Worm (Caenorhabditis elegans) whole organism, L4 larva: ENCODE measurements around the gene ZK1240.9.

Experiments used
- F10B5.3 ChIP-seq: sonication (generic microtip); optimal IDR thresholded peaks from 2 replicates; lab custom pipeline; 2016; ENCODE audit warnings: mild to moderate bottlenecking, missing genetic modification characterization, missing compliant biosample characterization
- F26F4.8 ChIP-seq: fragments of 200-800 bp; sonication (Bioruptor generic); conservative IDR thresholded peaks from 2 replicates; pipeline ENCODE4 v1.3.6; 2022; ENCODE audit warnings: missing genetic modification characterization, missing compliant biosample characterization
- F37D6.2 ChIP-seq: sonication (generic microtip); optimal IDR thresholded peaks from 2 replicates; lab custom pipeline; 2016; ENCODE audit warnings: mild to moderate bottlenecking, missing genetic modification characterization, missing compliant biosample characterization
- F44E2.7 ChIP-seq: fragments of 200-800 bp; sonication (Bioruptor generic); IDR thresholded peaks from 2 replicates; pipeline ENCODE4 v2.1.2; 2022; ENCODE audit warnings: missing genetic modification characterization, missing compliant biosample characterization
- T20F7.1 ChIP-seq: fragments of 200-800 bp; sonication (Bioruptor generic); optimal IDR thresholded peaks from 2 replicates; lab custom pipeline; 2018; ENCODE audit warnings: mild to moderate bottlenecking, missing genetic modification characterization, missing compliant biosample characterization
- Y105C5A.15 ChIP-seq: fragments of 200-800 bp; sonication (Bioruptor generic); IDR thresholded peaks from 2 replicates; pipeline ENCODE4 v1.3.6; 2022; ENCODE audit warnings: missing genetic modification characterization, missing compliant biosample characterization
- arid-1 ChIP-seq: fragments of 200-800 bp; sonication (Bioruptor generic); conservative IDR thresholded peaks from 2 replicates; pipeline ENCODE4 v1.3.6; 2022; ENCODE audit warnings: missing genetic modification reagents, missing genetic modification characterization, missing compliant biosample characterization
- ceh-20 ChIP-seq: fragments of 200-800 bp; sonication (Bioruptor generic); IDR thresholded peaks from 2 replicates; pipeline ENCODE4 v1.3.6; 2022; ENCODE audit warnings: missing genetic modification reagents, missing genetic modification characterization, missing compliant biosample characterization
- ceh-44 ChIP-seq: fragments of 200-800 bp; sonication (Bioruptor generic); IDR thresholded peaks from 2 replicates; pipeline ENCODE4 v1.3.6; 2022; ENCODE audit warnings: missing genetic modification reagents, missing genetic modification characterization, missing compliant biosample characterization
- cey-2 ChIP-seq: sonication (generic microtip); optimal IDR thresholded peaks from 3 replicates; lab custom pipeline; 2017; ENCODE audit warnings: missing genetic modification characterization, mild to moderate bottlenecking, missing compliant biosample characterization, antibody characterized with exemption, borderline replicate concordance; ENCODE audit not compliant: insufficient read depth
- daf-12 ChIP-seq: fragments of 150-350 bp; optimal IDR thresholded peaks from 2 replicates; lab custom pipeline; 2014; ENCODE audit warnings: missing biosample characterization, missing genetic modification reagents, missing genetic modification characterization
- daf-19 ChIP-seq: fragments of 200-800 bp; sonication (Bioruptor generic); conservative IDR thresholded peaks from 2 replicates; pipeline ENCODE4 v1.3.6; 2022; ENCODE audit warnings: missing genetic modification characterization, missing compliant biosample characterization
- gei-8 ChIP-seq: fragments of 200-800 bp; sonication (Bioruptor generic); optimal IDR thresholded peaks from 2 replicates; lab custom pipeline; 2018; ENCODE audit warnings: mild to moderate bottlenecking, missing genetic modification characterization, missing compliant biosample characterization
- hlh-11 ChIP-seq: fragments of 200-800 bp; sonication (Bioruptor generic); optimal IDR thresholded peaks from 2 replicates; lab custom pipeline; 2018; ENCODE audit warnings: mild to moderate bottlenecking, missing genetic modification characterization, missing compliant biosample characterization
- hlh-30 ChIP-seq: sonication (generic microtip); optimal IDR thresholded peaks from 2 replicates; lab custom pipeline; 2017; ENCODE audit warnings: antibody characterized with exemption, mild to moderate bottlenecking, missing genetic modification characterization, missing compliant biosample characterization; ENCODE audit not compliant: insufficient read depth
- hmg-1.1 ChIP-seq: fragments of 200-800 bp; sonication (Bioruptor generic); IDR thresholded peaks from 2 replicates; pipeline ENCODE4 v1.3.6; 2022; ENCODE audit warnings: missing genetic modification reagents, missing genetic modification characterization, missing compliant biosample characterization
- jun-1 ChIP-seq: fragments of 150-350 bp; optimal IDR thresholded peaks from 2 replicates; lab custom pipeline; 2014; ENCODE audit warnings: missing biosample characterization, missing genetic modification reagents, missing genetic modification characterization
- madf-5 ChIP-seq, 2 experiments: fragments of 200-800 bp; sonication (Bioruptor generic); IDR thresholded peaks; 2 replicates each; pipeline ENCODE4 v1.3.6; 2022; ENCODE audit warnings: missing compliant biosample characterization in 2 of 2, missing genetic modification characterization in 2 of 2
- mdt-29 ChIP-seq: fragments of 200-800 bp; sonication (Bioruptor generic); IDR thresholded peaks from 2 replicates; pipeline ENCODE4 v1.3.6; 2022; ENCODE audit warnings: missing genetic modification reagents, missing genetic modification characterization, missing compliant biosample characterization
- mep-1 ChIP-seq: fragments of 150-350 bp; sonication (generic microtip); optimal IDR thresholded peaks from 3 replicates; lab custom pipeline; 2014; ENCODE audit warnings: missing biosample characterization, missing genetic modification characterization
- nhr-11 ChIP-seq: fragments of 150-350 bp; optimal IDR thresholded peaks from 2 replicates; lab custom pipeline; 2014; ENCODE audit warnings: missing biosample characterization, missing genetic modification characterization
- nhr-42 ChIP-seq: fragments of 200-800 bp; sonication (Bioruptor generic); IDR thresholded peaks from 2 replicates; pipeline ENCODE4 v1.3.6; 2022; ENCODE audit warnings: missing genetic modification characterization, missing compliant biosample characterization
- nhr-48 ChIP-seq: sonication (generic microtip); optimal IDR thresholded peaks from 2 replicates; lab custom pipeline; 2016; ENCODE audit warnings: mild to moderate bottlenecking, missing genetic modification characterization, missing compliant biosample characterization
- nhr-77 ChIP-seq: fragments of 150-350 bp; optimal IDR thresholded peaks from 2 replicates; lab custom pipeline; 2014; ENCODE audit warnings: missing biosample characterization, missing genetic modification characterization
- pha-4 ChIP-seq, 2 experiments: fragments of 150-350 bp in 1 of 2; fragments of 200-800 bp in 1 of 2; sonication (Bioruptor generic) in 1 of 2; IDR thresholded peaks in 1 of 2; optimal IDR thresholded peaks in 1 of 2; 2 replicates each; pipeline versions ENCODE4 v1.3.6 to Lab custom; 2014 to 2022; ENCODE audit warnings: missing genetic modification characterization in 2 of 2, missing genetic modification reagents in 2 of 2, missing biosample characterization in 1 of 2, missing compliant biosample characterization in 1 of 2
- pqm-1 ChIP-seq: sonication (generic microtip); optimal IDR thresholded peaks from 2 replicates; lab custom pipeline; 2017; ENCODE audit warnings: missing biosample characterization, missing genetic modification characterization
- sdz-12 ChIP-seq: fragments of 200-800 bp; sonication (Bioruptor generic); optimal IDR thresholded peaks from 2 replicates; lab custom pipeline; 2018; ENCODE audit warnings: mild to moderate bottlenecking, missing genetic modification characterization, missing compliant biosample characterization
- unc-130 ChIP-seq: sonication (generic microtip); optimal IDR thresholded peaks from 2 replicates; lab custom pipeline; 2016; ENCODE audit warnings: missing genetic modification reagents, missing genetic modification characterization, missing compliant biosample characterization
- unc-39 ChIP-seq: sonication (generic microtip); optimal IDR thresholded peaks from 2 replicates; lab custom pipeline; 2017; ENCODE audit warnings: missing biosample characterization, missing genetic modification characterization
- unc-62 ChIP-seq, 3 experiments: fragments of 150-350 bp in 1 of 3; sonication (generic microtip); optimal IDR thresholded peaks in 2 of 3; peaks in 1 of 3; 1 replicate in 1 of 3; 2 replicates in 2 of 3; lab custom pipeline; 2014 to 2017; ENCODE audit warnings: missing biosample characterization in 3 of 3, missing genetic modification characterization in 3 of 3, missing genetic modification reagents in 3 of 3, missing genotype in 1 of 3
- zag-1 ChIP-seq: fragments of 150-350 bp; optimal IDR thresholded peaks from 2 replicates; lab custom pipeline; 2014; ENCODE audit warnings: missing biosample characterization, missing genetic modification characterization
- zfp-2 ChIP-seq: sonication (generic microtip); optimal IDR thresholded peaks from 2 replicates; lab custom pipeline; 2016; ENCODE audit warnings: mild to moderate bottlenecking, missing genetic modification characterization, missing compliant biosample characterization
- zip-11 ChIP-seq: fragments of 200-800 bp; sonication (Bioruptor generic); IDR thresholded peaks from 2 replicates; pipeline ENCODE4 v1.3.6; 2022; ENCODE audit warnings: missing genetic modification characterization, missing compliant biosample characterization

Gene ZK1240.9

ce11 chrII:2356795-2357194 lies 38.8 kb downstream of the ZK1240.9 start, which contains the start of gene F43C11.1:
Gene F43C11.1 (plus strand): TSS chrII:2357095.
- TF ChIP-seq F44E2.7 (GFP tag; lab: Robert Waterston, UW) (no peak), ceh-20 (GFP tag; lab: Robert Waterston, UW) (no peak), hlh-11 (no peak), zip-11 (GFP tag; lab: Robert Waterston, UW) (no peak), hmg-1.1 (GFP tag; lab: Robert Waterston, UW) (no peak), zag-1 (no peak), nhr-42 (GFP tag; lab: Robert Waterston, UW) (no peak), hlh-30 (tag; lab: Kevin White, UChicago) (no peak), cey-2 (tag; lab: Kevin White, UChicago) (no peak), arid-1 (GFP tag; lab: Robert Waterston, UW) (no peak), T20F7.1 (GFP tag; lab: Kevin White, UChicago) (no peak), gei-8 (GFP tag; lab: Kevin White, UChicago) (no peak), pqm-1 (tag; lab: Kevin White, UChicago) (no peak), ceh-44 (GFP tag; lab: Robert Waterston, UW) (no peak), mdt-29 (GFP tag; lab: Robert Waterston, UW) (no peak), F26F4.8 (GFP tag; lab: Robert Waterston, UW) (no peak), nhr-77 (tag; lab: Kevin White, UChicago) (no peak), nhr-11 (tag; lab: Kevin White, UChicago) (no peak), madf-5 (GFP tag; IDR thresholded peaks at IDR 0.05; lab: Robert Waterston, UW) (no peak)
- TF ChIP-seq, all 104 proteins: peak for 0

- TF ChIP-seq F10B5.3 (tag; lab: Kevin White, UChicago) (no peak), sdz-12 (GFP tag; lab: Kevin White, UChicago) (no peak), nhr-48 (tag; lab: Kevin White, UChicago) (no peak), unc-62 (GFP tag; optimal IDR thresholded peaks at IDR 0.05 in 1 of 2; lab: Kevin White, UChicago) (no peak), unc-62 (tag; optimal IDR thresholded peaks at IDR 0.05; lab: Kevin White, UChicago) (no peak), F37D6.2 (no peak), Y105C5A.15 (GFP tag; lab: Robert Waterston, UW) (no peak), unc-130 (GFP tag; lab: Kevin White, UChicago) (no peak), zfp-2 (tag; lab: Kevin White, UChicago) (no peak), daf-12 (tag; lab: Kevin White, UChicago) (no peak), unc-39 (tag; lab: Kevin White, UChicago) (no peak), mep-1 (tag; lab: Kevin White, UChicago) (no peak), pha-4 (GFP tag; IDR thresholded peaks at IDR 0.05; lab: Robert Waterston, UW) (no peak), pha-4 (tag; optimal IDR thresholded peaks at IDR 0.05; lab: Kevin White, UChicago) (no peak), daf-19 (GFP tag; lab: Robert Waterston, UW) (no peak), pqm-1 (tag; lab: Kevin White, UChicago) (no peak)
These were observed 42.0 kb downstream of the ZK1240.9 start, which contains the start of gene F43C11.16 for ce11 chrII:2359965-2360364. Gene F43C11.16 (minus strand): TSS chrII:2360065.

ce11 chrII:2363673-2364072 lies 45.7 kb downstream of the ZK1240.9 start, which contains the start of gene F43C11.11:
Gene F43C11.11 (minus strand): TSS chrII:2363773.
- TF ChIP-seq jun-1 (no peak), sdz-12 (GFP tag; lab: Kevin White, UChicago) (no peak), F26F4.8 (GFP tag; lab: Robert Waterston, UW) (no peak), F44E2.7 (GFP tag; lab: Robert Waterston, UW) (no peak)
